Worm (Caenorhabditis elegans) whole organism, midembryonic: ENCODE measurements around the gene Y53G8AM.8.

ENCODE experiments used
- T22C8.4 ChIP-seq: fragments of 200-800 bp; sonication (Bioruptor generic); IDR thresholded peaks from 2 replicates; pipeline ENCODE4 v1.3.6; 2022; ENCODE audit warnings: missing genetic modification characterization, missing compliant biosample characterization
- cog-1 ChIP-seq: sonication (generic microtip); optimal IDR thresholded peaks from 2 replicates; lab custom pipeline; 2016; ENCODE audit warnings: missing genetic modification characterization, missing compliant biosample characterization
- flt-1 ChIP-seq: fragments of 200-800 bp; sonication (Bioruptor generic); IDR thresholded peaks from 2 replicates; pipeline ENCODE4 v1.3.6; 2022; ENCODE audit warnings: missing genetic modification characterization, missing compliant biosample characterization
- klf-2 ChIP-seq: fragments of 200-800 bp; sonication (Bioruptor generic); conservative IDR thresholded peaks from 2 replicates; pipeline ENCODE4 v1.3.6; 2022; ENCODE audit warnings: missing genetic modification reagents, missing genetic modification characterization, missing compliant biosample characterization
- med-1 ChIP-seq: sonication (generic microtip); optimal IDR thresholded peaks from 2 replicates; lab custom pipeline; 2017; ENCODE audit warnings: missing genetic modification characterization, mild to moderate bottlenecking, missing compliant biosample characterization, antibody characterized with exemption, missing genetic modification reagents; ENCODE audit not compliant: insufficient read depth
- ref-1 ChIP-seq: fragments of 200-800 bp; sonication (Bioruptor generic); conservative IDR thresholded peaks from 2 replicates; pipeline ENCODE4 v1.3.6; 2022; ENCODE audit warnings: missing genetic modification reagents, missing genetic modification characterization, missing compliant biosample characterization
- tab-1 ChIP-seq: fragments of 200-800 bp; sonication (Bioruptor generic); IDR thresholded peaks from 2 replicates; pipeline ENCODE4 v1.3.6; 2022; ENCODE audit warnings: missing genetic modification characterization, missing compliant biosample characterization
- ztf-23 ChIP-seq: fragments of 200-800 bp; sonication (Bioruptor generic); IDR thresholded peaks from 2 replicates; pipeline ENCODE4 v1.3.6; 2022; ENCODE audit warnings: missing genetic modification reagents, missing genetic modification characterization, missing compliant biosample characterization
- ztf-29 ChIP-seq: fragments of 200-800 bp; sonication (Bioruptor generic); IDR thresholded peaks from 2 replicates; pipeline ENCODE4 v1.3.6; 2022; ENCODE audit warnings: missing genetic modification reagents, missing genetic modification characterization, missing compliant biosample characterization

Y53G8AM.8 gene

ce11 chrIII:3248307-3249037 is 30.0 kb downstream of the Y53G8AM.8 start, which contains the start of gene nduf-9:
TSS of gene nduf-9 (minus strand) at chrIII:3248575.
- TF ChIP-seq tab-1 (GFP tag; lab: Robert Waterston, UW) (no peak), klf-2 (GFP tag; lab: Robert Waterston, UW) (no peak), ztf-23 (GFP tag; lab: Robert Waterston, UW) (no peak), flt-1 (GFP tag; lab: Robert Waterston, UW) (no peak), ztf-29 (GFP tag; lab: Robert Waterston, UW) (no peak), cog-1 (tag; lab: Kevin White, UChicago) (no peak), med-1 (GFP tag; lab: Kevin White, UChicago) (no peak), T22C8.4 (GFP tag; lab: Robert Waterston, UW) (no peak), ref-1 (GFP tag; lab: Robert Waterston, UW) (no peak)

ce11 chrIII:3242379-3242778 is 36.1 kb downstream of the Y53G8AM.8 start:
- TF ChIP-seq cog-1 (tag; lab: Kevin White, UChicago) (no peak), flt-1 (GFP tag; lab: Robert Waterston, UW) (no peak), tab-1 (GFP tag; lab: Robert Waterston, UW) (no peak), T22C8.4 (GFP tag; lab: Robert Waterston, UW) (peak; percentile 87), med-1 (GFP tag; lab: Kevin White, UChicago) (no peak), ref-1 (GFP tag; lab: Robert Waterston, UW) (no peak), ztf-23 (GFP tag; lab: Robert Waterston, UW) (no peak), ztf-29 (GFP tag; lab: Robert Waterston, UW) (no peak), klf-2 (GFP tag; lab: Robert Waterston, UW) (no peak)

- TF ChIP-seq T22C8.4 (GFP tag; lab: Robert Waterston, UW), result peak; percentile 78
- no peak for TF ChIP-seq flt-1 (GFP tag; lab: Robert Waterston, UW)
Measured at ce11 chrIII:3241943-3242342, 36.6 kb downstream of the Y53G8AM.8 start.

ce11 chrIII:3241361-3241760 is 37.1 kb downstream of the Y53G8AM.8 start:
- TF ChIP-seq flt-1 (GFP tag; lab: Robert Waterston, UW) (no peak), cog-1 (tag; lab: Kevin White, UChicago) (no peak), ref-1 (GFP tag; lab: Robert Waterston, UW) (no peak), med-1 (GFP tag; lab: Kevin White, UChicago) (no peak), tab-1 (GFP tag; lab: Robert Waterston, UW) (no peak), T22C8.4 (GFP tag; lab: Robert Waterston, UW) (peak; percentile 74), klf-2 (GFP tag; lab: Robert Waterston, UW) (no peak)

- no peak for TF ChIP-seq ref-1 (GFP tag; lab: Robert Waterston, UW)
- no peak for TF ChIP-seq ztf-23 (GFP tag; lab: Robert Waterston, UW)
- peak; percentile 71 for TF ChIP-seq T22C8.4 (GFP tag; lab: Robert Waterston, UW)
- TF ChIP-seq klf-2 (GFP tag; lab: Robert Waterston, UW), result no peak
Measured at ce11 chrIII:3240893-3241292, 37.6 kb downstream of the Y53G8AM.8 start.

ce11 chrIII:3232650-3233152 is 45.8 kb downstream of the Y53G8AM.8 start, which contains the start of gene Y53G8AL.1:
TSS of gene Y53G8AL.1 (plus strand) at chrIII:3233102.
- no peak for TF ChIP-seq ztf-23 (GFP tag; lab: Robert Waterston, UW)
- TF ChIP-seq cog-1 (tag; lab: Kevin White, UChicago), result no peak
- TF ChIP-seq med-1 (GFP tag; lab: Kevin White, UChicago), result no peak
- no peak for TF ChIP-seq klf-2 (GFP tag; lab: Robert Waterston, UW)
- TF ChIP-seq T22C8.4 (GFP tag; lab: Robert Waterston, UW), result no peak
- TF ChIP-seq flt-1 (GFP tag; lab: Robert Waterston, UW), result no peak
- TF ChIP-seq ref-1 (GFP tag; lab: Robert Waterston, UW), result no peak
- TF ChIP-seq tab-1 (GFP tag; lab: Robert Waterston, UW), result no peak
- no peak for TF ChIP-seq ztf-29 (GFP tag; lab: Robert Waterston, UW)

DNA sequence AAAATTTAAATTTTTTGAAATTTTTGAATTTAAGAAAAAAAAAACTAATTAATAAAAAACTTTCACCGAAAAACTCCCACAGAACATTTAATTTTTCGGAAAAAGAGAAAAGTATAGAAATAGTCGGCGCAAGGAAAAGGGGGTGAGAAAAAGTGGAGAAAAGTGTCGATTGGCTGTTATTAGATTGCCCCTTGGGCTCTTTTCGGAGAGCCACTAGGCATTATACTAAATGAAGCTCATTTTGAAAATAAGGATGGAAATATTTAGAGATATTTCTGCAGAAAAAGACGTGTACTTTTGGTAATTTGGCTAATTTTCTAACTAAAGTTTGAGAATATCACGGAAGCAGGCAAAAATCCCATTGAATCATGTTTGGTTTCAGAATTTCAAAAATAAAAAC is 54.4 kb downstream of the Y53G8AM.8 start:
- TF ChIP-seq med-1 (GFP tag; lab: Kevin White, UChicago), result no peak
- TF ChIP-seq cog-1 (tag; lab: Kevin White, UChicago), result no peak
- no peak for TF ChIP-seq ztf-29 (GFP tag; lab: Robert Waterston, UW)
- no peak for TF ChIP-seq tab-1 (GFP tag; lab: Robert Waterston, UW)
- TF ChIP-seq klf-2 (GFP tag; lab: Robert Waterston, UW), result no peak
- TF ChIP-seq ref-1 (GFP tag; lab: Robert Waterston, UW), result no peak
- TF ChIP-seq ztf-23 (GFP tag; lab: Robert Waterston, UW), result no peak
- no peak for TF ChIP-seq T22C8.4 (GFP tag; lab: Robert Waterston, UW)
- TF ChIP-seq flt-1 (GFP tag; lab: Robert Waterston, UW), result no peak

DNA sequence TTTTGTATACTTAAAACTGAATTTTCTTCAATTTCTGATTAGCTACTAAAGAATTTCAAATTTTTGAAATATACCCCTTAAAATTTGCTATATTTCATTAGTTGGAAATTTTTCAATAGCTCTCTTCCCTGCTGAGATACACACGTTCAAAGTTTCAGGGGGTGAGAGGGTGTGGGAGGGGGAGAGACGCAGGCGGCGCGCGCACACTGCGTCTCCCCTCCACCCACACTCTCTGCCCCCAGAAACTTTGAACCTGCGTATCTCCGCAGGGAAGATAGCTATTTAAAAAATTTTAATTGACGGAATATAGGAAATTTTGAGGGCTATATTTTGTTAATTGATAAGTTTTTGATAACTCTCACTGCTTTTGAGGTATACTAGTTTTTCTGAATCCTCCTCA is 55.8 kb downstream of the Y53G8AM.8 start:
- TF ChIP-seq T22C8.4 (GFP tag; lab: Robert Waterston, UW) (no peak), cog-1 (tag; lab: Kevin White, UChicago) (no peak), med-1 (GFP tag; lab: Kevin White, UChicago) (no peak), ref-1 (GFP tag; lab: Robert Waterston, UW) (no peak), flt-1 (GFP tag; lab: Robert Waterston, UW) (no peak), tab-1 (GFP tag; lab: Robert Waterston, UW) (no peak), ztf-23 (GFP tag; lab: Robert Waterston, UW) (no peak), ztf-29 (GFP tag; lab: Robert Waterston, UW) (no peak), klf-2 (GFP tag; lab: Robert Waterston, UW) (no peak)

DNA sequence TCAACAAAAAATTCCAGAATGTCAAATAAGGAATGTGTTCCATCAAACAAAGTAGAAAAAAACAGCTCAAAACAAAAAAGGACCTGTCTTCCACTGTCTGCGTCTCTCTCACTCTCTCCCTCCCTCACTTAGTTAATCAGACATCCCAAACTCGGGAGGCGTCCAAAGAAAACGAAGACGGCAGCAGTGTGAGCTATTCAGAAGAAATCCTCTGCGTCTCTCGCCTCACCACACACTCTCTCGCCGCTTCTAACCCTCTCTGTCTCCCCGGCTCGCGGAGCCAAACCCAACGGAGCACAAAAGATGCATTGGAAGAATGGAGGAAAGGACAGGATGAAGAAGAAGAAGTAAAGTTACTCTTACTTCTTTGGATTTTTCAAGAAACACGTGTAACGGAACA is 58.2 kb downstream of the Y53G8AM.8 start:
- TF ChIP-seq tab-1 (GFP tag; lab: Robert Waterston, UW) (no peak), flt-1 (GFP tag; lab: Robert Waterston, UW) (no peak), cog-1 (tag; lab: Kevin White, UChicago) (no peak), ztf-29 (GFP tag; lab: Robert Waterston, UW) (no peak), ztf-23 (GFP tag; lab: Robert Waterston, UW) (no peak), ref-1 (GFP tag; lab: Robert Waterston, UW) (no peak), klf-2 (GFP tag; lab: Robert Waterston, UW) (no peak), T22C8.4 (GFP tag; lab: Robert Waterston, UW) (no peak), med-1 (GFP tag; lab: Kevin White, UChicago) (no peak)
